Fruit fly (Drosophila melanogaster): Measurements from ENCODE around the gene Dhrs4.

DNA sequence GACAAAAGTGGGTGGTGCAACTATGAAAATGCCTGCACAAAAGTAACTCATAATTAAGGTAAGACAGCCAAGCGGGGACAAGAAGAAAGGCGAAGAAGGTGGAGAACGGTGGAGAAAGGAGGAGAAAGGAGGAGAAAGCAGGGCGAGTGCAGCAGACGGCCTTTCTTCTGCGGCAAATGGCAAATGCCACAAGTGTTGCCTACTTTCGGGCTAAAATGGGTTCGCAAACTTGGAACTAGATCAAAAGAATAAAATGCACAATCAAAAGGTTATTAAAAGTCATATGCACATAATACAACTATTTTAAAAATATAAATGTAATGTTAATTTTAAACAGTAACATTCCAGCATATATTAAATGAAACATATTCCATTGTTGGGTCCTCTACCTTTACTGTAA lies 39.4 kb downstream of the Dhrs4 start:
- TF ChIP-seq EcR (GFP tag; optimal IDR thresholded peaks at IDR 0.05) = no peak
- no peak for TF ChIP-seq CG4496 (GFP tag; IDR thresholded peaks at IDR 0.05)
- TF ChIP-seq CG17806 (tag; optimal IDR thresholded peaks at IDR 0.05) = no peak
- no peak for TF ChIP-seq CG8159 (tag; optimal IDR thresholded peaks at IDR 0.05)
- TF ChIP-seq gl (tag; optimal IDR thresholded peaks at IDR 0.05) = no peak
- no peak for TF ChIP-seq CG14655 (GFP tag; optimal IDR thresholded peaks at IDR 0.05)

All from whole organism, pupa.